Fruit fly (Drosophila melanogaster) whole organism, adult: ENCODE measurements around the gene CG18558.

ENCODE experiments used
- bab1 ChIP-seq: fragments of 200-800 bp; sonication (Bioruptor generic); optimal IDR thresholded peaks from 3 replicates; lab custom pipeline; 2019; ENCODE audit warnings: missing biosample characterization, mild to moderate bottlenecking, missing genetic modification characterization, moderate library complexity
- cnc ChIP-seq, 2 experiments: fragments of >200 bp; optimal IDR thresholded peaks; 2 replicates each; lab custom pipeline; 2017
- ovo ChIP-seq: fragments of 200-800 bp; sonication (Bioruptor generic); optimal IDR thresholded peaks from 2 replicates; lab custom pipeline; 2016; ENCODE audit warnings: missing biosample characterization, missing genetic modification characterization

- no peak for TF ChIP-seq cnc (optimal IDR thresholded peaks at IDR 0.05; lab: Kevin White, UChicago)
- TF ChIP-seq ovo, result no peak
- no peak for TF ChIP-seq bab1 (GFP tag; lab: Kevin White, UChicago)
Observed at dm6 chr2L:2883703-2884294, 39.5 kb upstream of the CG18558 start.
